Worm (Caenorhabditis elegans): ENCODE data around the gene fbxa-108.

DNA sequence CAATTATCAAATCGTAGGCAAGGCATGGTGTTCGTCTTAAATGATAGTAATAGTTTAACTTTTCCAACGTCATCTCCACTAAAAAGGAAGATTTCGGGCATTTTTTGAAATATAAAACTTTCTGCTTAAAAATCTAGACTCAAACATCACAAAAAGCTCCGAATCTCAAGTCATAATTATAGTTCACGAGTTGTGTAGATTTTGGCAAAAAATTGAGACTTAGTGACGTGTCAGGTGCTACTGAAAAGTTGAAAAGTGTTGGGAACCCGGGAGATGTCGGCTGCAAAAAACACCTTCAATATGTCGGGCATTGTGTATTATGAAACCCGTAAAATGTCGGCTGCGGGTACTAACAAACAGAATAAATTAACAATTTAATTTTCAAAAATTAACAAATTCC, 36.6 kb upstream of the fbxa-108 start, which contains the start of gene Y26G10.1:
- TF ChIP-seq him-1 (tag; optimal IDR thresholded peaks at IDR 0.05), result no peak
- TF ChIP-seq W03F9.2 (tag; optimal IDR thresholded peaks at IDR 0.05), result no peak
- no peak for TF ChIP-seq dao-5 (tag; optimal IDR thresholded peaks at IDR 0.05)

Data from whole organism, L4/young adult.